Worm (Caenorhabditis elegans): Measurements from ENCODE around the gene F59A2.5.

DNA sequence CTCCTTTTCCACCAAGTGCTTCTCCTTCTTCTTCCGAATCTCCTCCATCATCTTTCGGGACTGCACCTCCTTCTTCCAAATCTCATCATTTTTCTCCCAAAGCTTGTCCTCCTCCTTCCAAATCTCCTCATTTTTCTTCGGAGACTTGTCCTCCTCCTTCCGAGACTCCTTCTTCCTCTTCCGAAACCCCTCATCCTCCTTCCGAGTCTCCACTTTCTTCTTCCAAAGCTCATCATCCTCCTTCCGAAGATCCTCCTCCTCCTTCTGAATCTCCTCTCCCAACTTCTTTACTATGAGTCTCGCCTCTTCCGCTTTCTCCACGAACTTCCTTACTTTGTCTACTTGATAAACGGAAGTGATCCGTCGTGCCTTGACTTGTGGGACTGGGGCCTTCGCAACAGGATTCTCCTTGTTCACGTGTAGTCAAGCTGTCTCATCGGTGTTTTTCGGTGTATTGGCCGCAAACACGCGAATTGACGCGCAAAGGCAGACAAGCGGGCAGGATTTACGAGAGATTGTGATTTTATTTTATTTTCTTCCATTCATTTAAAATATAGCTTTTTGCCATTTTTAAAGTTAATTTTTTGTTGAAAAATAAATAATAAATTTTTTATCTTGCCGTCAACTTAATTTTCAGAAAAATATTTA lies 48.0 kb downstream of the F59A2.5 start, which contains the start of the genes K01A11.3 and C34C12.12:
- TF ChIP-seq dao-5 (tag; optimal IDR thresholded peaks at IDR 0.05) (no peak), him-1 (tag; optimal IDR thresholded peaks at IDR 0.05) (no peak)
